Worm (Caenorhabditis elegans): ENCODE measurements around the gene lmp-2.

The lmp-2 gene

ce11 chrX:1167234-1167633, 41.8 kb downstream of the lmp-2 start:
- TF ChIP-seq hsf-1 (GFP tag; IDR thresholded peaks at IDR 0.05) (no peak), lin-35 (GFP tag; optimal IDR thresholded peaks at IDR 0.05) (no peak), lin-40 (tag; optimal IDR thresholded peaks at IDR 0.05) (no peak), ZK185.1 (tag; optimal IDR thresholded peaks at IDR 0.05; ENCODE audit: poor library complexity, severe bottlenecking) (no peak), attf-5 (GFP tag; optimal IDR thresholded peaks at IDR 0.05) (no peak), lin-54 (GFP tag; optimal IDR thresholded peaks at IDR 0.05) (no peak), repo-1 (tag; optimal IDR thresholded peaks at IDR 0.05) (no peak), unc-62 (GFP tag; optimal IDR thresholded peaks at IDR 0.05) (no peak), K11D2.4 (GFP tag; IDR thresholded peaks at IDR 0.05) (no peak), ceh-58 (GFP tag; IDR thresholded peaks at IDR 0.05) (no peak), dox-1 (GFP tag; IDR thresholded peaks at IDR 0.05) (no peak), lir-1 (GFP tag; conservative IDR thresholded peaks at IDR 0.05) (no peak), Y53G8AR.9 (GFP tag; conservative IDR thresholded peaks at IDR 0.05) (no peak), atf-7 (tag; optimal IDR thresholded peaks at IDR 0.05) (no peak), gei-17 (GFP tag; optimal IDR thresholded peaks at IDR 0.05) (no peak), ceh-27 (GFP tag; optimal IDR thresholded peaks at IDR 0.05) (no peak)

- TF ChIP-seq pbrm-1 (GFP tag; IDR thresholded peaks at IDR 0.05), result no peak
Measured at ce11 chrX:1171617-1172016, 46.2 kb downstream of the lmp-2 start.

- no peak for TF ChIP-seq gei-17 (GFP tag; optimal IDR thresholded peaks at IDR 0.05)
- peak; percentile 68 for TF ChIP-seq zfh-2 (GFP tag; conservative IDR thresholded peaks at IDR 0.05)
- TF ChIP-seq tlf-1 (GFP tag; optimal IDR thresholded peaks at IDR 0.05), result no peak
Measured at ce11 chrX:1172024-1172423, 46.6 kb downstream of the lmp-2 start.

Data from whole organism, young adult.